Worm (Caenorhabditis elegans) whole organism, young adult: ENCODE measurements around the gene srh-138.
"Not testable (repeated sequence)": the region's sequence is repeated elsewhere in the genome, so short reads cannot be mapped to it uniquely, and the experiment has no call there.

Source experiments
- F33H1.4 ChIP-seq: fragments of 200-800 bp; sonication (Bioruptor generic); IDR thresholded peaks from 2 replicates; pipeline ENCODE4 v1.3.6; 2022; ENCODE audit warnings: missing genetic modification reagents, missing genetic modification characterization, missing compliant biosample characterization
- F37B4.10 ChIP-seq: fragments of 200-800 bp; sonication (Bioruptor generic); IDR thresholded peaks from 2 replicates; pipeline ENCODE4 v1.3.6; 2022; ENCODE audit warnings: missing genetic modification characterization, missing compliant biosample characterization
- F39B2.1 ChIP-seq: fragments of 200-800 bp; sonication (Bioruptor generic); IDR thresholded peaks from 2 replicates; pipeline ENCODE4 v1.3.6; 2022; ENCODE audit warnings: missing genetic modification reagents, missing genetic modification characterization, missing compliant biosample characterization
- Y56A3A.18 ChIP-seq: fragments of 200-800 bp; sonication (Bioruptor generic); IDR thresholded peaks from 2 replicates; pipeline ENCODE4 v1.3.6; 2022; ENCODE audit warnings: missing genetic modification reagents, missing genetic modification characterization, missing compliant biosample characterization
- Y95B8A.8 ChIP-seq: fragments of 200-800 bp; sonication (Bioruptor generic); IDR thresholded peaks from 2 replicates; pipeline ENCODE4 v1.3.6; 2022; ENCODE audit warnings: missing genetic modification reagents, missing genetic modification characterization, missing compliant biosample characterization
- akir-1 ChIP-seq: fragments of 200-800 bp; sonication (Bioruptor generic); optimal IDR thresholded peaks from 2 replicates; lab custom pipeline; 2018; ENCODE audit warnings: mild to moderate bottlenecking, missing genetic modification characterization, moderate library complexity, missing compliant biosample characterization
- ama-1 ChIP-seq, 3 experiments: fragments of 150-350 bp in 1 of 3; sonication (generic microtip) in 2 of 3; optimal IDR thresholded peaks; 2 replicates each; lab custom pipeline; 2014 to 2018; ENCODE audit warnings: missing biosample characterization in 2 of 3, missing genetic modification characterization in 2 of 3, missing genetic modification reagents in 2 of 3
- bed-1 ChIP-seq: fragments of 200-800 bp; sonication (Bioruptor generic); IDR thresholded peaks from 2 replicates; pipeline ENCODE4 v1.3.6; 2022; ENCODE audit warnings: missing genetic modification reagents, missing genetic modification characterization, missing compliant biosample characterization
- ccch-3 ChIP-seq: fragments of 200-800 bp; sonication (Bioruptor generic); optimal IDR thresholded peaks from 2 replicates; lab custom pipeline; 2018; ENCODE audit warnings: mild to moderate bottlenecking, missing genetic modification characterization, missing compliant biosample characterization
- chd-7 ChIP-seq: sonication (generic microtip); optimal IDR thresholded peaks from 2 replicates; lab custom pipeline; 2016; ENCODE audit warnings: mild to moderate bottlenecking, missing genetic modification characterization, moderate library complexity, missing compliant biosample characterization
- efl-1 ChIP-seq: fragments of 150-350 bp; optimal IDR thresholded peaks from 2 replicates; lab custom pipeline; 2014; ENCODE audit warnings: missing biosample characterization, missing genetic modification reagents, missing genetic modification characterization
- egl-18 ChIP-seq: fragments of 200-800 bp; sonication (Bioruptor generic); IDR thresholded peaks from 2 replicates; pipeline ENCODE4 v1.3.6; 2022; ENCODE audit warnings: missing genetic modification reagents, missing genetic modification characterization, missing compliant biosample characterization
- ekl-4 ChIP-seq: fragments of 200-800 bp; sonication (Bioruptor generic); IDR thresholded peaks from 2 replicates; pipeline ENCODE4 v1.3.6; 2022; ENCODE audit warnings: missing genetic modification reagents, missing genetic modification characterization, missing compliant biosample characterization
- ets-4 ChIP-seq: fragments of 200-800 bp; sonication (Bioruptor generic); optimal IDR thresholded peaks from 2 replicates; lab custom pipeline; 2018; ENCODE audit warnings: mild to moderate bottlenecking, missing genetic modification characterization, missing compliant biosample characterization
- gei-17 ChIP-seq: fragments of 200-800 bp; sonication (Bioruptor generic); optimal IDR thresholded peaks from 2 replicates; lab custom pipeline; 2018; ENCODE audit warnings: mild to moderate bottlenecking, missing genetic modification characterization, missing compliant biosample characterization
- hlh-12 ChIP-seq: sonication (generic microtip); optimal IDR thresholded peaks from 2 replicates; lab custom pipeline; 2016; ENCODE audit warnings: missing genetic modification characterization, missing compliant biosample characterization
- hmg-1.2 ChIP-seq: fragments of 200-800 bp; sonication (Bioruptor generic); IDR thresholded peaks from 2 replicates; pipeline ENCODE4 v1.3.6; 2022; ENCODE audit warnings: missing genetic modification reagents, missing genetic modification characterization, missing compliant biosample characterization
- lin-26 ChIP-seq: fragments of 200-800 bp; sonication (Bioruptor generic); IDR thresholded peaks from 2 replicates; pipeline ENCODE4 v1.3.6; 2022; ENCODE audit warnings: missing genetic modification reagents, missing genetic modification characterization, missing compliant biosample characterization
- lir-1 ChIP-seq: fragments of 200-800 bp; sonication (Bioruptor generic); conservative IDR thresholded peaks from 2 replicates; pipeline ENCODE4 v1.3.6; 2022; ENCODE audit warnings: missing genetic modification reagents, missing genetic modification characterization, missing compliant biosample characterization
- madf-10 ChIP-seq: sonication (generic microtip); optimal IDR thresholded peaks from 2 replicates; lab custom pipeline; 2016; ENCODE audit warnings: mild to moderate bottlenecking, missing genetic modification characterization, missing compliant biosample characterization
- nfya-1 ChIP-seq: sonication (generic microtip); optimal IDR thresholded peaks from 2 replicates; lab custom pipeline; 2017; ENCODE audit warnings: antibody characterized with exemption, missing compliant biosample characterization, missing genetic modification characterization, borderline replicate concordance; ENCODE audit not compliant: insufficient read depth
- nhr-27 ChIP-seq: fragments of 200-800 bp; sonication (Bioruptor generic); optimal IDR thresholded peaks from 2 replicates; lab custom pipeline; 2018; ENCODE audit warnings: mild to moderate bottlenecking, missing genetic modification characterization, moderate library complexity, missing compliant biosample characterization
- nhr-80 ChIP-seq: sonication (generic microtip); optimal IDR thresholded peaks from 2 replicates; lab custom pipeline; 2016; ENCODE audit warnings: missing genetic modification characterization, missing compliant biosample characterization
- nhr-90 ChIP-seq: sonication (generic microtip); optimal IDR thresholded peaks from 2 replicates; lab custom pipeline; 2016; ENCODE audit warnings: missing genotype, mild to moderate bottlenecking, missing genetic modification characterization, missing compliant biosample characterization
- snpc-1.1 ChIP-seq: sonication (generic microtip); optimal IDR thresholded peaks from 2 replicates; lab custom pipeline; 2017; ENCODE audit warnings: missing genetic modification characterization, mild to moderate bottlenecking, missing compliant biosample characterization, antibody characterized with exemption, moderate library complexity, missing genotype, missing genetic modification reagents; ENCODE audit not compliant: insufficient read depth
- snpc-3.4 ChIP-seq: sonication (generic microtip); optimal IDR thresholded peaks from 2 replicates; lab custom pipeline; 2017; ENCODE audit warnings: missing genetic modification characterization, mild to moderate bottlenecking, missing compliant biosample characterization, antibody characterized with exemption, moderate library complexity, missing genotype, missing genetic modification reagents
- tbx-9 ChIP-seq: sonication (generic microtip); optimal IDR thresholded peaks from 2 replicates; lab custom pipeline; 2016; ENCODE audit warnings: borderline replicate concordance, missing genetic modification characterization, inconsistent platforms, missing compliant biosample characterization
- xnd-1 ChIP-seq: sonication (generic microtip); optimal IDR thresholded peaks from 2 replicates; lab custom pipeline; 2016; ENCODE audit warnings: missing genotype, missing genetic modification reagents, missing genetic modification characterization, missing compliant biosample characterization
- zfh-2 ChIP-seq: fragments of 200-800 bp; sonication (Bioruptor generic); conservative IDR thresholded peaks from 2 replicates; pipeline ENCODE4 v1.3.6; 2022; ENCODE audit warnings: missing genetic modification reagents, missing genetic modification characterization, missing compliant biosample characterization
- ztf-28 ChIP-seq: fragments of 200-800 bp; sonication (Bioruptor generic); IDR thresholded peaks from 2 replicates; pipeline ENCODE4 v1.3.6; 2022; ENCODE audit warnings: missing genetic modification reagents, missing genetic modification characterization, missing compliant biosample characterization
- ztf-6 ChIP-seq: fragments of 200-800 bp; sonication (Bioruptor generic); IDR thresholded peaks from 2 replicates; pipeline ENCODE4 v1.3.6; 2022; ENCODE audit warnings: missing genetic modification reagents, missing genetic modification characterization, missing compliant biosample characterization

Gene srh-138

DNA sequence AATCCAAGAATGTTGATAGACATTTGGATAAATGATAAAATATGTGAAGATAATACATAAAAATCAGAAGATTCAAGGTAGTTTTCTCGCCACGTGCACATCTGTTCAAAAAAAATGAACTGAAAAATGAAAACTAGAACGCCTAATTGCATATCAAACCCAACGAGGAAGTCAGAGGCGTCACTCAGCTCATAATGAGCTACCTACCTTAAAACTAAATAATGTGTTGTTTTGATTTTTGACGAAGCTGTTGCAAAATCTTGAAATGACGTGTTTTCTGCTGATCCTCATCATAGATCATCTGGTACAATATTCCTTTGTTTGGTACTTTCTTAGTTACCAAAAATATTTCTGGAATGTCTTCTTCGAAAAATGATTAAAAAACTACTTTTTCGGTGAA, at the start of gene srh-138:
TSS of gene srh-138 (minus strand) at position 101 of the 400 bp plus-strand sequence.
- no peak for TF ChIP-seq ztf-6 (GFP tag; lab: Robert Waterston, UW)
- TF ChIP-seq F37B4.10: no peak
- TF ChIP-seq ets-4: no peak
- no peak for TF ChIP-seq chd-7 (tag; lab: Kevin White, UChicago)
- TF ChIP-seq xnd-1 (tag; lab: Kevin White, UChicago): no peak
- no peak for TF ChIP-seq akir-1 (GFP tag; lab: Kevin White, UChicago)
- TF ChIP-seq ztf-28 (GFP tag; lab: Robert Waterston, UW): no peak
- no peak for TF ChIP-seq efl-1
- no peak for TF ChIP-seq egl-18 (GFP tag; lab: Robert Waterston, UW)
- no peak for TF ChIP-seq hmg-1.2 (GFP tag; lab: Robert Waterston, UW)
- no peak for TF ChIP-seq Y56A3A.18 (GFP tag; lab: Robert Waterston, UW)
- no peak for TF ChIP-seq lin-26
- no peak for TF ChIP-seq nhr-80 (tag; lab: Kevin White, UChicago)
- TF ChIP-seq lir-1: no peak
- no peak for TF ChIP-seq F39B2.1 (GFP tag; lab: Robert Waterston, UW)
- TF ChIP-seq ama-1 (optimal IDR thresholded peaks at IDR 0.05; lab: Kevin White, UChicago): no peak
- no peak for TF ChIP-seq ama-1 (GFP tag; optimal IDR thresholded peaks at IDR 0.05; lab: Kevin White, UChicago)

DNA sequence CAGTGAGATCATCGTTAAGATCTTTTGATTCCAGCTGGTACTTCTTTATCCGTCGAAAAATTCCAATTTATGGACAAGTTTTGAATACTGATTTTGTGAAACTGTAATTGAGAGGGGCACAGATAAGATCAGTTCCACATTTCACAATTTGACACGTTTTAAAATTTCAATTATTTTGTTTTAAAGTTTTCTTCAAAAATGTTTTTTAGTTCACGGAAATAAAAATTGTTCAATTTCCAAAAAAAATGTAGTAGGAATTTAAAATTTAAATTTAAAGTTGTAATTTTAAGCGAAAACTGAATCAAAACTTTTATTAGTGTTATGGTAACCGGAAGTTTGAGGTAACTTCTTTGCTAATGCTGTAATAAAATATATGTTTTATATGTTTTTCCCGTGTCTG, 46.8 kb upstream of the srh-138 start, which contains the start of gene F36D3.4:
TSS of gene F36D3.4 (minus strand) at position 101 of the 400 bp plus-strand sequence.
- no peak for TF ChIP-seq ama-1 (optimal IDR thresholded peaks at IDR 0.05; lab: Kevin White, UChicago)
- no peak for TF ChIP-seq ama-1 (GFP tag; optimal IDR thresholded peaks at IDR 0.05; lab: Kevin White, UChicago)

DNA sequence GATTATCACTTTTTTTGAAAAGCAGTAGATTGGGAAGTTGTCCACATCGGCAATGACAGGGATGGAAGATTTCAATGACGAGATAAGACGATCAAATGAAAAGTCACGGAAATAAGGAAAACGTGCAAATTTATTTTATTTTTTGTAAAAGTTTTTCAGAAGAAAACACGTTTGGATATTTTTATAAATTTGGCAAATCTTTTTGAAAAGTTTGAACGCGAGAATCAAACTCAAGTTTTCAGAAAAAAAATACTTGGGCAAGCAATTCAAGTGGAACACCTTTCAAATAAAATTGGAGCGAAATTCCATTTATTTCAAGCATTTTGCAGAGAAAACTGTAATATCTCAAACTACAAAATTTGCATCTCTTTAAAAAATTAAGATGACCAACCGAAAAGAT, 44.3 kb upstream of the srh-138 start, which contains the start of gene F36D3.5:
TSS of gene F36D3.5 (minus strand) at position 101 of the 400 bp plus-strand sequence.
- not testable (repeated sequence) for TF ChIP-seq gei-17 (GFP tag; lab: Kevin White, UChicago); ccch-3 (GFP tag; lab: Kevin White, UChicago); hlh-12 (tag; lab: Kevin White, UChicago)

DNA sequence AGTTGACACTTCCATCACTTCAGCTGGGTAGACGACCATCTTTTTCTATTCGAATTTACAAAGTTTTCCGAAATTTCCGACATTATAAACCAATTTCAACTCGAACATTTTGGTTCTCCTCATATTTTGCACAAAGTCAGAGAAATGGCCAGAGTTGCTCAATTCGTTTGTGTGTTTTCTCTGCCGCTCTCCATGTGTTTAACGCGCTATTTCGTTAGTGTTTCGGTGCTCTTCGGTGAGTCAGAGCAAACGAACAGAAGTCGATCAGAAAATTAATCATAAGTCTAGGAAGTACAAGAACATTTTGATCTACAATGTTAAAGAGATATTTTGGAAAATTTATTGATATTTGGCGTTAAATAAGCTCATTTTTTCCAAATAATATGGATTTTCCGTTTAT, 37.9 kb upstream of the srh-138 start, which contains the start of gene srr-3:
TSS of gene srr-3 (minus strand) at position 101 of the 400 bp plus-strand sequence.
- TF ChIP-seq Y95B8A.8 (GFP tag; lab: Robert Waterston, UW) (no peak), nhr-90 (tag; lab: Kevin White, UChicago) (no peak), lir-1 (no peak), tbx-9 (no peak), madf-10 (tag; lab: Kevin White, UChicago) (no peak)

DNA sequence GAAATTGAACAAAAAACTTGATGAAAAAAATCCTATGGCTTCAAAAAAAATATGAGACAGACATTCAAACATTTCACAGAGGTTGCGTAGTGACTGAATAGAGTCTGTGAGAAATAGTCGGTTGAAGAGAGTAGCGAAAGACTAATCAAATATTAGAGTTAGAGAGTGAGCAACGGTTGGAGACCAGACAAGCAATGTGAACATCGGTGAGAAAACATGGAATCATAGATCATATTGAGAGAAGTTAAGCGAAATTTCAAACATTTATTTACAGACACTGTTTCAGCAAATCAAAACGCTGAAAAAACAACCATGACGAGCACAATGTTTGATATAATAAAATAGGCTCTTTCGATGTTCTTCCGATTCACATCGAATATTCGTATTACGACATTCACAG, 35.8 kb upstream of the srh-138 start:
- TF ChIP-seq zfh-2 (no peak), akir-1 (GFP tag; lab: Kevin White, UChicago) (no peak), snpc-1.1 (tag; lab: Kevin White, UChicago) (no peak), nhr-27 (tag; lab: Kevin White, UChicago) (no peak), bed-1 (GFP tag; lab: Robert Waterston, UW) (no peak), nfya-1 (tag; lab: Kevin White, UChicago) (no peak), ekl-4 (GFP tag; lab: Robert Waterston, UW) (no peak), snpc-3.4 (no peak), chd-7 (tag; lab: Kevin White, UChicago) (no peak), F33H1.4 (GFP tag; lab: Robert Waterston, UW) (no peak)
